Fruit fly (Drosophila melanogaster): ENCODE measurements around the gene ppk27.

ppk27 gene

dm6 chr3L:3770823-3771222, 15.8 kb upstream of the ppk27 start (continued):
- TF ChIP-seq cas (GFP tag; IDR thresholded peaks at IDR 0.05) (no peak), Chrac-16 (GFP tag; optimal IDR thresholded peaks at IDR 0.05) (no peak), pita (GFP tag; optimal IDR thresholded peaks at IDR 0.05) (no peak), fd3F (GFP tag; optimal IDR thresholded peaks at IDR 0.05) (peak; percentile 20), Hmr (GFP tag; optimal IDR thresholded peaks at IDR 0.05) (peak; percentile 73), NfI (GFP tag; optimal IDR thresholded peaks at IDR 0.05) (peak; percentile 68), ap (GFP tag; IDR thresholded peaks at IDR 0.05) (no peak), zfh1 (GFP tag; IDR thresholded peaks at IDR 0.05) (no peak), CG11696 (GFP tag; IDR thresholded peaks at IDR 0.05) (no peak), CG31365 (tag; optimal IDR thresholded peaks at IDR 0.05) (no peak), CG3407 (GFP tag; optimal IDR thresholded peaks at IDR 0.05) (no peak), zf30C (GFP tag; optimal IDR thresholded peaks at IDR 0.05) (no peak), Hr51 (GFP tag; optimal IDR thresholded peaks at IDR 0.05) (peak; percentile 18 to 72), Sox100B (GFP tag; optimal IDR thresholded peaks at IDR 0.05) (no peak), CG14710 (tag; optimal IDR thresholded peaks at IDR 0.05) (no peak), repo (GFP tag; optimal IDR thresholded peaks at IDR 0.05) (no peak), da (GFP tag; optimal IDR thresholded peaks at IDR 0.05) (no peak), sima (GFP tag; optimal IDR thresholded peaks at IDR 0.05) (no peak), CG14965 (GFP tag; optimal IDR thresholded peaks at IDR 0.05; ENCODE audit: borderline replicate concordance) (no peak), CG4730 (GFP tag; IDR thresholded peaks at IDR 0.05) (no peak; the same call in 1 of the 2 replicates), CG9817 (tag; optimal IDR thresholded peaks at IDR 0.05) (peak; percentile 50), CG9876 (GFP tag; optimal IDR thresholded peaks at IDR 0.05) (no peak), CG10959 (GFP tag; IDR thresholded peaks at IDR 0.05) (no peak), pum (GFP tag; optimal IDR thresholded peaks at IDR 0.05) (no peak), CG6175 (GFP tag; IDR thresholded peaks at IDR 0.05) (no peak), CG4854 (GFP tag; optimal IDR thresholded peaks at IDR 0.05) (peak; percentile 18), CG4360 (GFP tag; IDR thresholded peaks at IDR 0.05) (no peak), CG8944 (GFP tag; optimal IDR thresholded peaks at IDR 0.05) (no peak), en (GFP tag; optimal IDR thresholded peaks at IDR 0.05) (no peak), Antp (GFP tag; optimal IDR thresholded peaks at IDR 0.05) (no peak), CG10147 (GFP tag; optimal IDR thresholded peaks at IDR 0.05) (peak; percentile 67), Max (GFP tag; optimal IDR thresholded peaks at IDR 0.05) (no peak), chif (GFP tag; optimal IDR thresholded peaks at IDR 0.05) (no peak), Six4 (GFP tag; optimal IDR thresholded peaks at IDR 0.05) (no peak), insv (GFP tag; optimal IDR thresholded peaks at IDR 0.05) (no peak), MBD-R2 (GFP tag; IDR thresholded peaks at IDR 0.05) (peak; percentile 17; the same call in 1 of the 2 replicates), row (GFP tag; IDR thresholded peaks at IDR 0.05) (peak; percentile 57), dm (GFP tag; optimal IDR thresholded peaks at IDR 0.05) (no peak), eve (GFP tag; optimal IDR thresholded peaks at IDR 0.05) (no peak), CG3726 (GFP tag; IDR thresholded peaks at IDR 0.05) (no peak), emc (GFP tag; optimal IDR thresholded peaks at IDR 0.05) (no peak), dpn (GFP tag; optimal IDR thresholded peaks at IDR 0.05) (peak in 1 of 2 experiments; percentile 33), ci (GFP tag; IDR thresholded peaks at IDR 0.05) (no peak), cg (GFP tag; optimal IDR thresholded peaks at IDR 0.05) (no peak), maf-S (GFP tag; optimal IDR thresholded peaks at IDR 0.05) (no peak), CG33213 (GFP tag; optimal IDR thresholded peaks at IDR 0.05) (peak; percentile 18), Blimp-1 (GFP tag; optimal IDR thresholded peaks at IDR 0.05) (no peak), Ptx1 (GFP tag; IDR thresholded peaks at IDR 0.05) (no peak; the same call in 1 of the 2 replicates), H2.0 (GFP tag; IDR thresholded peaks at IDR 0.05) (no peak), ara (GFP tag; IDR thresholded peaks at IDR 0.05) (no peak), MTF-1 (GFP tag; optimal IDR thresholded peaks at IDR 0.05; ENCODE audit: borderline replicate concordance) (no peak), Opbp (GFP tag; IDR thresholded peaks at IDR 0.05; ENCODE audit: partially characterized antibody) (no peak)
